Fruit fly (Drosophila melanogaster) whole organism, embryonic: ENCODE data around the gene Muc91C.

Experiments used
- Asciz ChIP-seq: fragments of 200-800 bp; sonication (Bioruptor generic); optimal IDR thresholded peaks from 2 replicates; lab custom pipeline; 2017; ENCODE audit warnings: missing biosample characterization, mild to moderate bottlenecking, missing genetic modification characterization, missing genetic modification reagents
- BEAF-32 ChIP-seq: fragments of 200-800 bp; sonication (Bioruptor generic); optimal IDR thresholded peaks from 3 replicates; lab custom pipeline; 2017; ENCODE audit warnings: missing biosample characterization, missing genetic modification characterization, mild to moderate bottlenecking, moderate library complexity, missing genetic modification reagents
- CG10979 ChIP-seq: fragments of 200-800 bp; sonication (Bioruptor generic); optimal IDR thresholded peaks from 2 replicates; lab custom pipeline; 2018; ENCODE audit warnings: missing biosample characterization, mild to moderate bottlenecking, missing genetic modification characterization, moderate library complexity
- CG12942 ChIP-seq: fragments of 200-800 bp; sonication (Bioruptor generic); optimal IDR thresholded peaks from 3 replicates; lab custom pipeline; 2016; ENCODE audit warnings: missing biosample characterization, missing genetic modification characterization
- CG13624 ChIP-seq: fragments of 200-800 bp; sonication (Bioruptor generic); optimal IDR thresholded peaks from 2 replicates; lab custom pipeline; 2016; ENCODE audit warnings: missing biosample characterization, missing genetic modification characterization
- CG14441 ChIP-seq: fragments of 200-800 bp; sonication (Bioruptor generic); IDR thresholded peaks from 2 replicates; pipeline ENCODE4 v1.3.6; 2022; ENCODE audit warnings: missing biosample characterization, missing genetic modification characterization
- CG1603 ChIP-seq: fragments of 200-800 bp; sonication (Bioruptor generic); optimal IDR thresholded peaks from 2 replicates; lab custom pipeline; 2019; ENCODE audit warnings: missing biosample characterization, mild to moderate bottlenecking, missing genetic modification characterization, moderate library complexity
- CG17186 ChIP-seq: fragments of 200-800 bp; sonication (Bioruptor generic); optimal IDR thresholded peaks from 3 replicates; lab custom pipeline; 2017; ENCODE audit warnings: missing biosample characterization, missing genetic modification reagents, missing genetic modification characterization
- CG17802 ChIP-seq: fragments of 200-800 bp; sonication (Bioruptor generic); optimal IDR thresholded peaks from 2 replicates; lab custom pipeline; 2018; ENCODE audit warnings: missing biosample characterization, mild to moderate bottlenecking, missing genetic modification characterization, moderate library complexity
- CG18764 ChIP-seq: fragments of 200-800 bp; sonication (Bioruptor generic); optimal IDR thresholded peaks from 3 replicates; lab custom pipeline; 2016; ENCODE audit warnings: missing biosample characterization, missing genetic modification characterization
- CG2889 ChIP-seq: fragments of 200-800 bp; sonication (Bioruptor generic); IDR thresholded peaks from 3 replicates; pipeline ENCODE4 v1.3.6; 2022; ENCODE audit warnings: missing biosample characterization, missing genetic modification characterization
- CG30020 ChIP-seq: fragments of 200-800 bp; optimal IDR thresholded peaks from 2 replicates; lab custom pipeline; 2019; ENCODE audit warnings: missing biosample characterization, mild to moderate bottlenecking, missing genetic modification characterization, moderate library complexity
- CG31441 ChIP-seq: fragments of 200-800 bp; sonication (Bioruptor generic); IDR thresholded peaks from 2 replicates; pipeline ENCODE4 v1.3.6; 2022; ENCODE audit warnings: missing biosample characterization, missing genetic modification characterization
- CG32532 ChIP-seq: fragments of 200-800 bp; sonication (Bioruptor generic); IDR thresholded peaks from 2 replicates; pipeline ENCODE4 v1.3.6; 2022; ENCODE audit warnings: missing biosample characterization, missing genetic modification characterization
- CG32772 ChIP-seq: fragments of 200-800 bp; sonication (Bioruptor generic); IDR thresholded peaks from 2 replicates; pipeline ENCODE4 v1.3.6; 2022; ENCODE audit warnings: missing biosample characterization, missing genetic modification characterization
- CG33557 ChIP-seq: fragments of 200-800 bp; sonication (Bioruptor generic); optimal IDR thresholded peaks from 2 replicates; lab custom pipeline; 2019; ENCODE audit warnings: missing biosample characterization, mild to moderate bottlenecking, missing genetic modification characterization, moderate library complexity
- CG6791 ChIP-seq: fragments of 200-800 bp; sonication (Bioruptor generic); IDR thresholded peaks from 3 replicates; pipeline ENCODE4 v1.3.6; 2022; ENCODE audit warnings: missing biosample characterization, missing genetic modification characterization; ENCODE audit not compliant: partially characterized antibody
- CG8478 ChIP-seq: fragments of >200 bp; optimal IDR thresholded peaks from 2 replicates; lab custom pipeline; 2018
- Dad ChIP-seq: fragments of 200-800 bp; sonication (Bioruptor generic); optimal IDR thresholded peaks from 3 replicates; lab custom pipeline; 2016; ENCODE audit warnings: missing biosample characterization, missing genetic modification characterization
- Deaf1 ChIP-seq: fragments of 200-800 bp; optimal IDR thresholded peaks from 3 replicates; lab custom pipeline; 2019; ENCODE audit warnings: missing biosample characterization, mild to moderate bottlenecking, missing genetic modification characterization, moderate library complexity
- Dek ChIP-seq: fragments of 200-800 bp; sonication (Bioruptor generic); optimal IDR thresholded peaks from 3 replicates; lab custom pipeline; 2019; ENCODE audit warnings: missing biosample characterization, mild to moderate bottlenecking, missing genetic modification characterization, moderate library complexity
- Doc2 ChIP-seq: fragments of 200-800 bp; sonication (Bioruptor generic); IDR thresholded peaks from 2 replicates; pipeline ENCODE4 v1.3.6; 2022; ENCODE audit warnings: missing biosample characterization, missing genetic modification characterization
- E2f2 ChIP-seq: fragments of 200-800 bp; sonication (Bioruptor generic); IDR thresholded peaks from 2 replicates; pipeline ENCODE4 v1.3.6; 2022; ENCODE audit warnings: missing biosample characterization, missing genetic modification characterization
- ERR ChIP-seq: fragments of 200-800 bp; sonication (Bioruptor generic); optimal IDR thresholded peaks from 2 replicates; lab custom pipeline; 2016; ENCODE audit warnings: missing biosample characterization, missing genetic modification characterization
- Ets65A ChIP-seq: fragments of 200-800 bp; sonication (Bioruptor generic); peaks from one replicate; lab custom pipeline; 2016; ENCODE audit warnings: missing biosample characterization, missing genetic modification characterization
- HLH54F ChIP-seq: fragments of 200-800 bp; sonication (Bioruptor generic); optimal IDR thresholded peaks from 3 replicates; lab custom pipeline; 2016; ENCODE audit warnings: missing biosample characterization, missing genetic modification characterization
- Hr78 ChIP-seq, 2 experiments: fragments of 200-800 bp in 1 of 2; fragments of >200 bp in 1 of 2; sonication (Bioruptor generic) in 1 of 2; optimal IDR thresholded peaks; 2 replicates each; lab custom pipeline; 2017 to 2019; ENCODE audit warnings: missing biosample characterization in 2 of 2, missing genetic modification characterization in 2 of 2, mild to moderate bottlenecking in 1 of 2, moderate library complexity in 1 of 2
- Lhr ChIP-seq: fragments of 200-800 bp; sonication (Bioruptor generic); optimal IDR thresholded peaks from 3 replicates; lab custom pipeline; 2017; ENCODE audit warnings: mild to moderate bottlenecking, missing biosample characterization, missing genetic modification reagents, missing genetic modification characterization
- Lpt ChIP-seq: fragments of >200 bp; optimal IDR thresholded peaks from 2 replicates; lab custom pipeline; 2018; ENCODE audit warnings: missing biosample characterization, missing genetic modification characterization
- NC2α ChIP-seq: fragments of 200-800 bp; sonication (Bioruptor generic); optimal IDR thresholded peaks from 2 replicates; lab custom pipeline; 2016; ENCODE audit warnings: missing biosample characterization, missing genetic modification characterization
- NK7.1 ChIP-seq: fragments of 200-800 bp; sonication (Bioruptor generic); optimal IDR thresholded peaks from 3 replicates; lab custom pipeline; 2016; ENCODE audit warnings: missing biosample characterization, missing genetic modification characterization
- Ravus ChIP-seq: fragments of 200-800 bp; sonication (Bioruptor generic); IDR thresholded peaks from 2 replicates; pipeline ENCODE4 v1.3.6; 2022; ENCODE audit warnings: missing biosample characterization, missing genetic modification characterization
- Six4 ChIP-seq: fragments of 200-800 bp; sonication (Bioruptor generic); optimal IDR thresholded peaks from 2 replicates; lab custom pipeline; 2016; ENCODE audit warnings: missing biosample characterization, missing genetic modification characterization
- Sry-δ ChIP-seq: fragments of 200-800 bp; sonication (Bioruptor generic); optimal IDR thresholded peaks from 2 replicates; lab custom pipeline; 2016; ENCODE audit warnings: missing biosample characterization, missing genetic modification characterization
- YL-1 ChIP-seq: fragments of 200-800 bp; sonication (Bioruptor generic); optimal IDR thresholded peaks from 3 replicates; lab custom pipeline; 2017; ENCODE audit warnings: missing biosample characterization, mild to moderate bottlenecking, missing genetic modification characterization
- al ChIP-seq: fragments of 200-800 bp; sonication (Bioruptor generic); IDR thresholded peaks from 2 replicates; pipeline ENCODE4 v1.3.6; 2022; ENCODE audit warnings: missing biosample characterization, missing genetic modification characterization
- bcd ChIP-seq: fragments of 200-800 bp; sonication (Bioruptor generic); optimal IDR thresholded peaks from 2 replicates; lab custom pipeline; 2017; ENCODE audit warnings: missing biosample characterization, mild to moderate bottlenecking, missing genetic modification characterization
- cg ChIP-seq: fragments of 200-800 bp; sonication (Bioruptor generic); optimal IDR thresholded peaks from 3 replicates; lab custom pipeline; 2019; ENCODE audit warnings: missing biosample characterization, mild to moderate bottlenecking, missing genetic modification characterization, moderate library complexity
- disco-r ChIP-seq: fragments of 200-800 bp; sonication (Bioruptor generic); optimal IDR thresholded peaks from 2 replicates; lab custom pipeline; 2016; ENCODE audit warnings: missing biosample characterization, missing genetic modification characterization
- en ChIP-seq: fragments of 200-800 bp; sonication (Bioruptor generic); optimal IDR thresholded peaks from 2 replicates; lab custom pipeline; 2016; ENCODE audit warnings: missing biosample characterization, missing genetic modification characterization
- exex ChIP-seq: fragments of 200-800 bp; sonication (Bioruptor generic); optimal IDR thresholded peaks from 4 replicates; lab custom pipeline; 2018; ENCODE audit warnings: missing biosample characterization, mild to moderate bottlenecking, missing genetic modification characterization, moderate library complexity
- fd64A ChIP-seq: fragments of 200-800 bp; sonication (Bioruptor generic); optimal IDR thresholded peaks from 3 replicates; lab custom pipeline; 2018; ENCODE audit warnings: missing biosample characterization, mild to moderate bottlenecking, missing genetic modification characterization
- ftz-f1 ChIP-seq: fragments of 200-800 bp; sonication (Bioruptor generic); optimal IDR thresholded peaks from 2 replicates; lab custom pipeline; 2016; ENCODE audit warnings: missing biosample characterization, missing genetic modification characterization
- jumu ChIP-seq: fragments of 200-800 bp; sonication (Bioruptor generic); optimal IDR thresholded peaks from 3 replicates; lab custom pipeline; 2016; ENCODE audit warnings: missing biosample characterization, missing genetic modification characterization
- ken ChIP-seq: fragments of 200-800 bp; sonication (Bioruptor generic); IDR thresholded peaks from 3 replicates; pipeline ENCODE4 v1.3.6; 2022; ENCODE audit warnings: missing biosample characterization, missing genetic modification characterization
- oc ChIP-seq: fragments of 200-800 bp; sonication (Bioruptor generic); optimal IDR thresholded peaks from 2 replicates; lab custom pipeline; 2018; ENCODE audit warnings: missing biosample characterization, mild to moderate bottlenecking, missing genetic modification characterization, moderate library complexity
- p53 ChIP-seq: fragments of 200-800 bp; sonication (Bioruptor generic); optimal IDR thresholded peaks from 2 replicates; lab custom pipeline; 2016; ENCODE audit warnings: missing biosample characterization, missing genetic modification characterization
- pum ChIP-seq: fragments of 200-800 bp; sonication (Bioruptor generic); optimal IDR thresholded peaks from 2 replicates; lab custom pipeline; 2016; ENCODE audit warnings: missing biosample characterization, missing genetic modification characterization
- sna ChIP-seq: fragments of 200-800 bp; sonication (Bioruptor generic); IDR thresholded peaks from 2 replicates; pipeline ENCODE4 v1.3.6; 2022; ENCODE audit warnings: missing biosample characterization, missing genetic modification characterization; ENCODE audit not compliant: partially characterized antibody
- ttk ChIP-seq: fragments of 200-800 bp; sonication (Bioruptor generic); IDR thresholded peaks from 2 replicates; pipeline ENCODE4 v2.1.2; 2022; ENCODE audit warnings: missing biosample characterization, missing genetic modification characterization
- zf30C ChIP-seq: fragments of 200-800 bp; sonication (Bioruptor generic); optimal IDR thresholded peaks from 3 replicates; lab custom pipeline; 2018; ENCODE audit warnings: missing biosample characterization, mild to moderate bottlenecking, missing genetic modification characterization

Gene Muc91C

DNA sequence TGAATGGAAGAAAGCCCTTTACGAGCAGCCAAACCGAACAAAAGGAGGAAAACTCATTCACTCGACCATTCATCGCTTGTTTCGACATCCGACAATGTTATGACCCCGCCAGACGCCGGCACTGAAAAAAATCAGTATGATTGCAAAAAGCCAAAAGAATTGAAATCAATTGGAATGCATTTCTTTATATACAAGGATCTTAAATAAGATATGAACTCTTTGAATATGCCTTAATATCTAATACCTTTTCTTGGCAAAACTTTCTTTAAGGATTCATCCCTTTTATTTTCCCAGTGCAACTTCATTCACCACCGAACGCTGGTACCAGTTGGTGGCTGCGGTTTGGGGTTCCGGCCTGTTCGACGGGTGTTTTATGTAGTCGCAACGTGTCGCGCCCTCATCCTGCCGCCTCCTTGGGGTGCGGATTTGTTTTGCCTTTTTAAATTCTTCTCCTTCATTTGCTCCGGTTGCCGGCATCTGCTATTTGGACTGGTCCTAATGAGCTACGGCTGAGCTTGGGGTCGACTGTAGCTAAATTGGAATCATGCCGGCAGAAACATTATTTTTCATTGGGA lies 27.3 kb upstream of the Muc91C start (continued):
- TF ChIP-seq Dad (GFP tag; lab: Kevin White, UChicago) (peak; percentile 83), al (GFP tag; lab: Robert Waterston, UW) (peak; percentile 65; the same call in 1 of the 2 replicates), ken (GFP tag; lab: Robert Waterston, UW) (peak; percentile 81), Hr78 (GFP tag; optimal IDR thresholded peaks at IDR 0.05; lab: Kevin White, UChicago) (no peak), disco-r (GFP tag; lab: Kevin White, UChicago) (peak; percentile 70), p53 (peak; percentile 49), exex (tag; lab: Kevin White, UChicago) (peak; percentile 66), CG30020 (tag; lab: Kevin White, UChicago) (no peak), CG31441 (GFP tag; lab: Robert Waterston, UW) (peak; percentile 89), ttk (GFP tag; lab: Robert Waterston, UW) (no peak; the same call in none of the 2 replicates), HLH54F (peak; percentile 76), jumu (GFP tag; lab: Kevin White, UChicago) (peak; percentile 34), Dek (tag; lab: Kevin White, UChicago) (peak; percentile 89), Sry-δ (peak; percentile 41), Lpt (GFP tag; lab: Kevin White, UChicago) (no peak), E2f2 (GFP tag; lab: Robert Waterston, UW) (peak; percentile 63), CG32772 (peak; percentile 76), CG10979 (peak; percentile 86), CG32532 (GFP tag; lab: Robert Waterston, UW) (peak; percentile 87), CG12942 (peak; percentile 60), CG17802 (tag; lab: Kevin White, UChicago) (peak; percentile 55), Ravus (no peak; the same call in 1 of the 2 replicates), CG17186 (GFP tag; lab: Kevin White, UChicago) (no peak), ftz-f1 (no peak), BEAF-32 (no peak), CG14441 (GFP tag; lab: Robert Waterston, UW) (peak; percentile 84; the same call in 1 of the 2 replicates), CG13624 (peak; percentile 83), YL-1 (no peak), CG8478 (lab: Kevin White, UChicago) (no peak), fd64A (GFP tag; lab: Kevin White, UChicago) (peak; percentile 62), Deaf1 (tag; lab: Kevin White, UChicago) (peak; percentile 66), Lhr (GFP tag; lab: Kevin White, UChicago) (peak; percentile 27), cg (GFP tag; lab: Kevin White, UChicago) (no peak), CG2889 (GFP tag; lab: Robert Waterston, UW) (peak; percentile 69; the same call in 2 of the 3 replicates), CG1603 (tag; lab: Kevin White, UChicago) (peak; percentile 87), CG18764 (GFP tag; lab: Kevin White, UChicago) (peak; percentile 57), bcd (GFP tag; lab: Kevin White, UChicago) (peak; percentile 85), Six4 (GFP tag; lab: Kevin White, UChicago) (peak; percentile 68), pum (peak; percentile 73), oc (tag; lab: Kevin White, UChicago) (peak; percentile 78), ERR (GFP tag; lab: Kevin White, UChicago) (peak; percentile 74), en (GFP tag; lab: Kevin White, UChicago) (peak; percentile 56), Asciz (GFP tag; lab: Kevin White, UChicago) (peak; percentile 82), Ets65A (peak; percentile 93), zf30C (GFP tag; lab: Kevin White, UChicago) (peak; percentile 82), CG33557 (peak; percentile 57), NC2α (GFP tag; lab: Kevin White, UChicago) (peak; percentile 39), CG6791 (GFP tag; lab: Robert Waterston, UW) (no peak), NK7.1 (GFP tag; lab: Kevin White, UChicago) (peak; percentile 65), sna (GFP tag; lab: Robert Waterston, UW) (no peak), Doc2 (GFP tag; lab: Robert Waterston, UW) (peak; percentile 50; the same call in 1 of the 2 replicates)
